Worm (Caenorhabditis elegans) whole organism, young adult: Measurements from ENCODE around the gene hil-4.

Experiments used
- F57A8.1 ChIP-seq: fragments of 200-800 bp; sonication (Bioruptor generic); optimal IDR thresholded peaks from 2 replicates; lab custom pipeline; 2018; ENCODE audit warnings: mild to moderate bottlenecking, missing genetic modification characterization, moderate library complexity, missing compliant biosample characterization
- Y67H2A.10 ChIP-seq: fragments of 200-800 bp; sonication (Bioruptor generic); conservative IDR thresholded peaks from 2 replicates; pipeline ENCODE4 v1.3.6; 2022; ENCODE audit warnings: missing genetic modification reagents, missing genetic modification characterization, missing compliant biosample characterization
- ama-1 ChIP-seq, 3 experiments: fragments of 150-350 bp in 1 of 3; sonication (generic microtip) in 2 of 3; optimal IDR thresholded peaks; 2 replicates each; lab custom pipeline; 2014 to 2018; ENCODE audit warnings: missing biosample characterization in 2 of 3, missing genetic modification characterization in 2 of 3, missing genetic modification reagents in 2 of 3
- bed-2 ChIP-seq: fragments of 200-800 bp; sonication (Bioruptor generic); IDR thresholded peaks from 2 replicates; pipeline ENCODE4 v1.3.6; 2022; ENCODE audit warnings: missing genetic modification reagents, missing genetic modification characterization, missing compliant biosample characterization
- ceh-40 ChIP-seq: fragments of 200-800 bp; sonication (Bioruptor generic); IDR thresholded peaks from 2 replicates; pipeline ENCODE4 v1.3.6; 2022; ENCODE audit warnings: missing genetic modification characterization, missing compliant biosample characterization
- hlh-12 ChIP-seq: sonication (generic microtip); optimal IDR thresholded peaks from 2 replicates; lab custom pipeline; 2016; ENCODE audit warnings: missing genetic modification characterization, missing compliant biosample characterization
- hrde-1 ChIP-seq: sonication (generic microtip); optimal IDR thresholded peaks from 2 replicates; lab custom pipeline; 2016; ENCODE audit warnings: missing genetic modification characterization, mild to moderate bottlenecking, missing compliant biosample characterization, moderate library complexity, missing genotype, missing genetic modification reagents, borderline replicate concordance
- lin-54 ChIP-seq: fragments of 200-800 bp; sonication (Bioruptor generic); optimal IDR thresholded peaks from 2 replicates; lab custom pipeline; 2018; ENCODE audit warnings: mild to moderate bottlenecking, missing genetic modification characterization, missing compliant biosample characterization
- lir-1 ChIP-seq: fragments of 200-800 bp; sonication (Bioruptor generic); conservative IDR thresholded peaks from 2 replicates; pipeline ENCODE4 v1.3.6; 2022; ENCODE audit warnings: missing genetic modification reagents, missing genetic modification characterization, missing compliant biosample characterization
- lsy-27 ChIP-seq: sonication (generic microtip); optimal IDR thresholded peaks from 2 replicates; lab custom pipeline; 2017; ENCODE audit warnings: missing genetic modification characterization, mild to moderate bottlenecking, missing compliant biosample characterization, antibody characterized with exemption, missing genotype, borderline replicate concordance; ENCODE audit not compliant: insufficient read depth
- sea-2 ChIP-seq: fragments of 200-800 bp; sonication (Bioruptor generic); IDR thresholded peaks from 2 replicates; pipeline ENCODE4 v1.3.6; 2022; ENCODE audit warnings: missing genetic modification characterization, missing compliant biosample characterization
- unc-62 ChIP-seq: fragments of 150-350 bp; optimal IDR thresholded peaks from 2 replicates; lab custom pipeline; 2014; ENCODE audit warnings: missing biosample characterization, missing genetic modification reagents, missing genetic modification characterization
- ztf-26 ChIP-seq: sonication (generic microtip); optimal IDR thresholded peaks from 2 replicates; lab custom pipeline; 2017; ENCODE audit warnings: missing genetic modification characterization, missing compliant biosample characterization
- ztf-3 ChIP-seq: fragments of 200-800 bp; sonication (Bioruptor generic); optimal IDR thresholded peaks from 2 replicates; lab custom pipeline; 2018; ENCODE audit warnings: mild to moderate bottlenecking, missing genetic modification characterization, missing compliant biosample characterization

DNA sequence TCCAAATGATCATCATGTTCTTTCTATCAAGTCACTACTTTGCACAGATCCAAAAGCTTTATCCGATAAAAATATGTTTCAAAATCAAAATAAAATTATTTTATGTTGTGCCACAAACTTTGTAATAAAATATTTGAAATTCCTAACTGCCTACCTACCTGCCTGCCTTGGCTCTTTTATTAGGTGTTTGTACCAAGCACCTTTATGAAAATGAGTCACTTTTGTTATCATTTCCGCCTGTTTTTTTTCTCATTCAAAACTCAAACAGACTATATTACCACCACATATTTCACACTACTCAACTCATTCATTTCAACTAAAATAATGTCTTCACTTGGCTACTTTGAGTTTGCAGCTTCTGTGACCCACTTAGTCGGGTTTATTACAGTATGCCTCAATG is 29.7 kb upstream of the hil-4 start, which contains the start of gene F39G3.4:
- TF ChIP-seq ama-1 (optimal IDR thresholded peaks at IDR 0.05; lab: Kevin White, UChicago) (no peak), ama-1 (GFP tag; optimal IDR thresholded peaks at IDR 0.05; lab: Kevin White, UChicago) (no peak), ceh-40 (GFP tag; lab: Robert Waterston, UW) (no peak), Y67H2A.10 (GFP tag; lab: Robert Waterston, UW) (no peak), hlh-12 (tag; lab: Kevin White, UChicago) (no peak), ztf-26 (tag; lab: Kevin White, UChicago) (no peak), lin-54 (no peak), F57A8.1 (GFP tag; lab: Kevin White, UChicago) (no peak), ztf-3 (GFP tag; lab: Kevin White, UChicago) (no peak), unc-62 (GFP tag; lab: Kevin White, UChicago) (no peak), lir-1 (GFP tag; lab: Robert Waterston, UW) (no peak), bed-2 (GFP tag; lab: Robert Waterston, UW) (no peak), sea-2 (GFP tag; lab: Robert Waterston, UW) (no peak), hrde-1 (no peak), lsy-27 (tag; lab: Kevin White, UChicago) (no peak)
